Fruit fly (Drosophila melanogaster) Kc167 (cell line): ENCODE measurements around the gene CG33770.
"Not testable (repeated sequence)": the region's sequence is repeated elsewhere in the genome, so short reads cannot be mapped to it uniquely, and the experiment has no call there.

Experiments
- Myc ChIP-seq: fragments of >200 bp; optimal IDR thresholded peaks from 2 replicates; lab custom pipeline; 2017; ENCODE audit warnings: missing external identifiers
- Sin3A ChIP-seq: fragments of >200 bp; optimal IDR thresholded peaks from 2 replicates; lab custom pipeline; 2018; ENCODE audit warnings: missing external identifiers

dm6 chr3L:22692428-22692827 is 44.0 kb downstream of the CG33770 start, which contains the start of gene CG14454:
- TF ChIP-seq Sin3A (lab: Kevin White, UChicago); Myc: not testable (repeated sequence)
